Fruit fly (Drosophila melanogaster) ovary, adult (tissue): ENCODE data around the gene CG14327.

Experiments used
- CG17801 ChIP-seq: fragments of 200-800 bp; optimal IDR thresholded peaks from 2 replicates; lab custom pipeline; 2019; ENCODE audit warnings: missing biosample characterization, mild to moderate bottlenecking, missing genetic modification characterization, moderate library complexity; ENCODE audit not compliant: partially characterized antibody

CG14327 gene

dm6 chr3R:17624549-17624948 is 11.0 kb downstream of the CG14327 start:
- TF ChIP-seq CG17801 (GFP tag; lab: Kevin White, UChicago): peak; percentile 33

DNA sequence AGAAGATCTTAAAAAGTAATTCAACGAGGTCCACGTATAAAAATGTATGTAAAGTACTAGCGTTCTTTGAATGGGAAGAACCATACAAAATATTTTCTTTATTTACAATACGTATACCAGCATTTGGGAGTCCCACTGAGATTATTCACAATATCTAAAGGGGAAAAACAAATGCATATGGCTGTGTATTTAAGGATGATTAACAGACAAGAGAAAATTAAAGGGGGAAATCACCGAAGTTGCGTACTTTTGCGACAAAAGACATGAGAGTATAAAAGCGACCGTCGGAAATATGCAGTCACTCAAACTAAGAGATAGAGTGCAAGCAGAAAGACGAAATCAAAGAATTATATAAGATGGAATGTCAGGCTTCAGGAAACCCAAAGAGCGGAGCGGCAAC is 11.5 kb downstream of the CG14327 start, which contains the start of gene AttD:
TSS of gene AttD (plus strand) at position 301 of the 400 bp plus-strand sequence.
- no peak for TF ChIP-seq CG17801 (GFP tag; lab: Kevin White, UChicago)

dm6 chr3R:17626827-17627226 is 13.3 kb downstream of the CG14327 start, which contains the start of gene CG14325:
Gene CG14325 (plus strand): TSS chr3R:17627127.
- no peak for TF ChIP-seq CG17801 (GFP tag; lab: Kevin White, UChicago)

- TF ChIP-seq CG17801 (GFP tag; lab: Kevin White, UChicago): no peak
These were observed 16.9 kb downstream of the CG14327 start, which contains the start of gene CG43175 for dm6 chr3R:17630417-17630816. Gene CG43175 (plus strand): TSS chr3R:17630717.

- peak; percentile 75 for TF ChIP-seq CG17801 (GFP tag; lab: Kevin White, UChicago)
These were observed 17.8 kb downstream of the CG14327 start for dm6 chr3R:17631176-17631865.

DNA sequence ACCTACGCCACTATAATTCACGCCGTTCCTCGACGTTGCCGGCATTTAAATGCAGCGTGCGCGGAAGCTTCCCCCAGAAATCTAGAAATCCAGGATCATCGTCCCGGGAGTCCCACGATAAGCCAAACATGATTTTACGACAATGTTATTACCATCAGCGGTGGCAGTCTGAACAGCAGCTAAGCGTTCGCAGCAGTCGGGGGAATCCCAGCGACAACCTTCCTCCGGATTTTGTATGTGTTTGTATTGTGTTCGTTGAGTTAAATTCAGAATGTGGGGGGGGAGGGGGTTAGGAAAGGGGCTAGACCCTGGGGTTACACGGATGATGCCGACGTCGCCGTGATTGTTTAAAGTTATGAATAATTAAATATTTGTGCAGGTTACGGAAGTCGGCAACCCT is 30.5 kb downstream of the CG14327 start:
- TF ChIP-seq CG17801 (GFP tag; lab: Kevin White, UChicago): no peak

DNA sequence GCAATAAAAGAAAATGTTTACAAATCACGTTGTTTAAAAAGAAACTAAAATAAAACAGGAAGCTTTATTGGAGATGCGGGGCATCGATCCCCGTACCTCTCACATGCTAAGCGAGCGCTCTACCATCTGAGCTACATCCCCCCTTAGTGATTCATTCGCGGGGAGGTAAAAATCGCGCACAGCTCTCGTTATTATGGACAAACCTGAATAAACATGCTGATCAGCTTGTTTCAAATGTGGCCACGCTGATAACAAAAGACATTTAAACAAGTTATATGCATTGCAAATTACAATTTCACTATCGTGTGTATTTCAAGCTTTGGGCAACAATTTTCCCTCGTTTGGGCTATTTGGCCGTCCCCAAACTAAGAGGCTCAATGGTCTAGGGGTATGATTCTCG is 31.7 kb downstream of the CG14327 start:
- peak; percentile 28 for TF ChIP-seq CG17801 (GFP tag; lab: Kevin White, UChicago)

- no peak for TF ChIP-seq CG17801 (GFP tag; lab: Kevin White, UChicago)
These were observed 32.9 kb downstream of the CG14327 start for dm6 chr3R:17646102-17647050.

- no peak for TF ChIP-seq CG17801 (GFP tag; lab: Kevin White, UChicago)
These were observed 33.9 kb downstream of the CG14327 start, which contains the start of gene CG14322 for dm6 chr3R:17647444-17647843. Gene CG14322 (plus strand): TSS chr3R:17647679.

DNA sequence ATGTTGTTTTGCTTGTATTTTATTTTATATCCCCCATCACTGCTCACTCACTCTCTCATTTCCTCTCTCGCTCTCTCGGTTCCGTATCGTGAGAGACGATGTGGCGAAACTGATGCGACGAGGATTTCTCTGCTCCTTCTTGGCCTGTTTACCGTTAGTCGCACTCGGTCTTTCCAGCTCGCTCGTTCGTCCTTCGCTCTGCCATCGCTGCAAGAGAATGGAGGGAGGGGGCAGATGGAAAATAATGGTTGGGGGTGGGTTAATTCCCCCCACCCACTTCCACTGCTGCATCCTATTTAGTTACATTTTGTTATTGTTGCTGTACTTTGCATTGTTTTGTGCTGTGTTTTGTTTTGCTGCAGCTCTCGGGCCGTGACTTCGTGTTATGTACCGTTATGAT is 40.4 kb downstream of the CG14327 start:
- no peak for TF ChIP-seq CG17801 (GFP tag; lab: Kevin White, UChicago)

DNA sequence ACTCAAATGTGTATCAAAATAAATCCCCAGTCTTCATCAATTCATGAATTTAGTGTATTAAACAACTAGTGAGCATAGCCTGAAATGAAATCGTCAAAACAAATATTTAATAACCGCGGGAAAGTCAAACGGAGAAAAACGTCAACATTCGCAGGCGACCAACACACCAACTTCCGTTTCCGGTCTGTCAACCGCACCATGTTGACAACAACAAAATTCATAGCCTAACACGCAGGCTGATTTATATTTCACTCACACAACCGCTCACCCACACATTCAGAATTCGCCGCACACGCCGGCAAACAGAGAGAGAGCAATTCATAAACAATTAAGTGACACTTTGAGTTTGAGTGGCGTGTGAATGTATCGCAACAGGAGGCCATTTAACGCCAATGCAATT is 41.5 kb downstream of the CG14327 start:
- no peak for TF ChIP-seq CG17801 (GFP tag; lab: Kevin White, UChicago)

dm6 chr3R:17656923-17657322 is 43.4 kb downstream of the CG14327 start:
- TF ChIP-seq CG17801 (GFP tag; lab: Kevin White, UChicago): no peak
